Worm (Caenorhabditis elegans) whole organism, L4/young adult: ENCODE measurements around the gene C14B1.3.

Source experiments
- W03F9.2 ChIP-seq: fragments of 150-350 bp; optimal IDR thresholded peaks from 2 replicates; lab custom pipeline; 2014; ENCODE audit warnings: missing biosample characterization, missing genetic modification characterization
- dao-5 ChIP-seq: sonication (generic microtip); optimal IDR thresholded peaks from 2 replicates; lab custom pipeline; 2016; ENCODE audit warnings: missing genotype, missing genetic modification characterization, moderate library complexity, missing compliant biosample characterization
- him-1 ChIP-seq: sonication (generic microtip); optimal IDR thresholded peaks from 2 replicates; lab custom pipeline; 2016; ENCODE audit warnings: missing genotype, missing genetic modification reagents, missing genetic modification characterization, missing compliant biosample characterization

C14B1.3 gene

ce11 chrIII:3730475-3730874, 27.1 kb downstream of the C14B1.3 start, which contains the start of gene F34D10.8:
Gene F34D10.8 (plus strand): TSS chrIII:3730775.
- no peak for TF ChIP-seq dao-5 (tag; lab: Kevin White, UChicago)
- TF ChIP-seq him-1, result no peak
- TF ChIP-seq W03F9.2 (tag; lab: Kevin White, UChicago), result no peak

ce11 chrIII:3734007-3734406, 30.6 kb downstream of the C14B1.3 start, which contains the start of gene F34D10.3:
Gene F34D10.3 (plus strand): TSS chrIII:3734255.
- TF ChIP-seq dao-5 (tag; lab: Kevin White, UChicago) (no peak), W03F9.2 (tag; lab: Kevin White, UChicago) (no peak), him-1 (no peak)

DNA sequence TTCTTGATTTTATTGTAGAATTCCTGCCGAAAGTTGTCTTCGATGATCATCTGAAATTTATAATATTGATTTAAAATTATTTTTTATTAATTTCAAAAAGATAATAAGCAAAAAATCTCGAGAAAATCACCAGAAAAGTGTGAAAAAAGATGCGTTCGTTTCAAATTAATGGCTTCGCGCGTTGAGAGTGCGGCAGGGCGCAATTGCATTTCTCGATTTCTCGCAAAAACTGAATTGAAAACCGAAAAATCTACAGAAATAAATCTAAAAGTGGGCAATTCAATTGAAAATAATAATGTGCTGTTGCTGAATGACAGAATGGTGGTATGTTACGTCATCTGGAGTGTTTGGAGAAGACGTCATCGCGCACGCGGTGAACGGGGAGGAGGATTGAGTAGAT, 31.6 kb downstream of the C14B1.3 start, which contains the start of gene evl-18:
TSS of gene evl-18 (minus strand) at position 50 of the 400 bp plus-strand sequence.
- TF ChIP-seq dao-5 (tag; lab: Kevin White, UChicago) (no peak), W03F9.2 (tag; lab: Kevin White, UChicago) (no peak), him-1 (no peak)

DNA sequence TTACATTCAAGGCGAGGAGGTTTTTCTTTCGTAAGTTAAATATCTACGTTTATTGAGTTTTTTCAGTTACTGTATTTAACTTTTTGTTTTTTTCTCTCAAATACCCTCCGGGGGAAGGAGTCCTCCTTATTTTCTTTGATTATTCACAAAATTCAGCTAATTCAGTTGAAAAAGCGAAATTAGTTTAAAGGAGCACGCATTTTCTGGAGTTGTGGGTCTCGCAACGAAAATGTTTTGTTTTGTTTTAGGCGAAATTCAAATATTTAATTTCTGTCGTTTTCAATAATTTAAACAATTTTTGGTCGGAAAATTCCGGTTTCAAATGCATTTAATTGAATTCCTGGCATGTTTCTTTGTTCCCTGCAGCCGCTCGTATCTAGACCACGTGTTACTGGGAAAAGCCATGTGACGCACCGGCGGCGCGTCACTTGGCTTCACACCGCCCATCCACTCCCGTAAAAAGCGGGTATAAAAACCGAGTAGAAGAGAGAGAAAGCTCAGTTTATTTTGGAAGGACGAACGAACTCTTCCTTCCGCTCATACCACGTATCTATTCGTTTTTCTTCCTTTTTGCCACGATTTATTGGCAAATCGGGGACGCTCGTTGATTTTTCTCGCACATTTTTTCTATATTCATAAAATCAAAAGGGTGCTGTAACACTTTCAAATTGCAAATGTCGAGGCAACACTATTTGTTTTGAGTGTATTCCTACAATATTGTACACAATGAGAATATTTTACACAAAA, 32.3 kb downstream of the C14B1.3 start:
- TF ChIP-seq dao-5 (tag; lab: Kevin White, UChicago) (no peak), him-1 (no peak)

DNA sequence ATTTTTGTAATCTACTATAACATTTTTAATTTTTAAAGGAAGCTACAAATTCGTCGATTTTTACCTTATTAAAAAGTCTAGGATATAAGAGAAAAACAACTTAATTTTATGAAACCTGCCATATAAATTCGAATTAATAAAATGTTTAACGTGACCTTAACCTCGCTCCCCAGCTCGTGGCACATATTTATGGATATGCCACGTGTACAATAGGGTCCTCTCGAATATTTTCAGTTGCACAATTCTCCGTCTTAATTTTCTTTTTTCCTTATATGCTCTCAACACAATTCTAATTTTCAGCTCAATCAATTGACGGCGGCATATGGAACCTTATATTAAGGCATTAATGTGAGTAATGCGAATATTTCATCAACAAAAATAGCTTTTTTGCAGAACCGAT, 32.9 kb downstream of the C14B1.3 start, which contains the start of gene F34D10.4:
TSS of gene F34D10.4 (plus strand) at position 301 of the 400 bp plus-strand sequence.
- no peak for TF ChIP-seq dao-5 (tag; lab: Kevin White, UChicago)
- TF ChIP-seq him-1, result no peak
- TF ChIP-seq W03F9.2 (tag; lab: Kevin White, UChicago), result no peak

ce11 chrIII:3737742-3738141, 34.4 kb downstream of the C14B1.3 start:
- TF ChIP-seq dao-5 (tag; lab: Kevin White, UChicago) (no peak), W03F9.2 (tag; lab: Kevin White, UChicago) (no peak), him-1 (no peak)

- no peak for TF ChIP-seq W03F9.2 (tag; lab: Kevin White, UChicago)
- no peak for TF ChIP-seq him-1
- TF ChIP-seq dao-5 (tag; lab: Kevin White, UChicago), result no peak
Observed at ce11 chrIII:3738331-3738730, 35.0 kb downstream of the C14B1.3 start.

DNA sequence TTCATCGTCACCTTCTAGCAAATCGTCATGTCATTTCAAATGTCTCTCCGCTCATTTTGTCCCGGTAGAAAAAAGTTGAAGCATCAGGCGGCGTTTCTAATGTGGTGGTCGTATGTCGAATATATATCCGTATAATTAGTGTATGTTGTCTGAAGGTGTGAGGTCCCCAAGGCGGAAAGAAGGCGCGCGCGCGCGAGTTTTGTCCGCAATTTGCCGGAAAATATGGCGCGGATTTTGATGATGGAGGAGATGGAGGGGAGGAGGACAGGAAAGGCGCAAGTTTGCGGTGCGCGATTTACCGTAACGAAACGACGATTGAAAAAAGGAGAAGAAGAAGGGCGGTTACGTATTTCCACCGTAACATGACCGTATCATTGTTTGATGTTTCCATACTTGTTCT, 38.7 kb downstream of the C14B1.3 start:
- TF ChIP-seq W03F9.2 (tag; lab: Kevin White, UChicago), result no peak
- no peak for TF ChIP-seq him-1
- no peak for TF ChIP-seq dao-5 (tag; lab: Kevin White, UChicago)

DNA sequence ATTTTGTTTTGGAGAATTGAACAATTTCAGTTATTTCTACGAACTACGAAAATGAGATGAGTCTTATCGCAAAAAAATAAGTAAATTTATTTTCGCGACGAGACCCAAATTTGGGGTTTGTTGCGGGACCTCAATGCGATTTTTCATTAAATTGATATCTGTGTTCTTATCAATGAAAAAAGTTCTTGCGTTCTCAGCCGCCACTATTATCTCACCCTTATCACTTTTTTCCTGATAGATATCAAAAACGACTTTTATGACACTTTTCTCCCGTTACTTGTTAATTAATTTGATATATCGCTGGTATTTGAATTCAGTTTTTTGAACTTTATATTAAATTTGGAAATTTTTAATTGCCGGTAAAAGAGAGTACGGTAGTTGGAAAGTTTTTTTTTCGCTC, 40.0 kb downstream of the C14B1.3 start:
- TF ChIP-seq him-1 (no peak), dao-5 (tag; lab: Kevin White, UChicago) (no peak), W03F9.2 (tag; lab: Kevin White, UChicago) (no peak)

- TF ChIP-seq dao-5 (tag; lab: Kevin White, UChicago), result no peak
- no peak for TF ChIP-seq him-1
- TF ChIP-seq W03F9.2 (tag; lab: Kevin White, UChicago), result no peak
Observed at ce11 chrIII:3745138-3745537, 41.8 kb downstream of the C14B1.3 start, which contains the start of gene lin-48. Gene lin-48 (plus strand): TSS chrIII:3745438.
